Fruit fly (Drosophila melanogaster) whole organism, embryonic: ENCODE measurements around the gene CG11986.
A peak's percentile ranks its signal among the peaks of the same experiment; 100 is the strongest.

Experiments
- ATbp ChIP-seq: fragments of 200-800 bp; sonication (Bioruptor generic); optimal IDR thresholded peaks from 2 replicates; lab custom pipeline; 2017; ENCODE audit warnings: missing biosample characterization, mild to moderate bottlenecking, missing genetic modification characterization, missing genetic modification reagents
- Atf3 ChIP-seq: fragments of 200-800 bp; sonication (Bioruptor generic); optimal IDR thresholded peaks from 3 replicates; lab custom pipeline; 2016; ENCODE audit warnings: missing biosample characterization, missing genetic modification characterization
- CG10321 ChIP-seq: fragments of 200-800 bp; sonication (Bioruptor generic); IDR thresholded peaks from 2 replicates; pipeline ENCODE4 v1.3.6; 2022; ENCODE audit warnings: missing biosample characterization, missing genetic modification characterization
- CG10462 ChIP-seq: fragments of 200-800 bp; sonication (Bioruptor generic); optimal IDR thresholded peaks from 2 replicates; lab custom pipeline; 2016; ENCODE audit warnings: missing biosample characterization, missing genetic modification characterization
- CG10543 ChIP-seq: fragments of 200-800 bp; sonication (Bioruptor generic); optimal IDR thresholded peaks from 3 replicates; lab custom pipeline; 2017; ENCODE audit warnings: missing biosample characterization, mild to moderate bottlenecking, missing genetic modification characterization, moderate library complexity
- CG12219 ChIP-seq: fragments of 200-800 bp; sonication (Bioruptor generic); optimal IDR thresholded peaks from 3 replicates; lab custom pipeline; 2018; ENCODE audit warnings: missing biosample characterization, mild to moderate bottlenecking, missing genetic modification characterization
- CG12236 ChIP-seq: fragments of 200-800 bp; sonication (Bioruptor generic); optimal IDR thresholded peaks from 2 replicates; lab custom pipeline; 2016; ENCODE audit warnings: missing biosample characterization, missing genetic modification characterization
- CG12659 ChIP-seq: fragments of 200-800 bp; sonication (Bioruptor generic); optimal IDR thresholded peaks from 3 replicates; lab custom pipeline; 2017; ENCODE audit warnings: mild to moderate bottlenecking, missing biosample characterization, missing genetic modification reagents, missing genetic modification characterization
- CG13296 ChIP-seq: fragments of 200-800 bp; sonication (Bioruptor generic); optimal IDR thresholded peaks from 3 replicates; lab custom pipeline; 2018; ENCODE audit warnings: missing biosample characterization, mild to moderate bottlenecking, missing genetic modification characterization
- CG13624 ChIP-seq: fragments of 200-800 bp; sonication (Bioruptor generic); optimal IDR thresholded peaks from 2 replicates; lab custom pipeline; 2016; ENCODE audit warnings: missing biosample characterization, missing genetic modification characterization
- CG13775 ChIP-seq: fragments of 200-800 bp; sonication (Bioruptor generic); optimal IDR thresholded peaks from 3 replicates; lab custom pipeline; 2017; ENCODE audit warnings: missing biosample characterization, mild to moderate bottlenecking, missing genetic modification characterization
- CG15269 ChIP-seq: fragments of 200-800 bp; sonication (Bioruptor generic); optimal IDR thresholded peaks from 2 replicates; lab custom pipeline; 2018; ENCODE audit warnings: missing biosample characterization, mild to moderate bottlenecking, missing genetic modification characterization, moderate library complexity
- CG18011 ChIP-seq: fragments of 200-800 bp; sonication (Bioruptor generic); optimal IDR thresholded peaks from 2 replicates; lab custom pipeline; 2017; ENCODE audit warnings: missing biosample characterization, missing genetic modification characterization, mild to moderate bottlenecking, moderate library complexity, missing genotype
- CG18764 ChIP-seq: fragments of 200-800 bp; sonication (Bioruptor generic); optimal IDR thresholded peaks from 3 replicates; lab custom pipeline; 2016; ENCODE audit warnings: missing biosample characterization, missing genetic modification characterization
- CG31365 ChIP-seq: fragments of 200-800 bp; sonication (Bioruptor generic); optimal IDR thresholded peaks from 2 replicates; lab custom pipeline; 2018; ENCODE audit warnings: missing biosample characterization, mild to moderate bottlenecking, missing genetic modification characterization
- CG4854 ChIP-seq: fragments of 200-800 bp; sonication (Bioruptor generic); optimal IDR thresholded peaks from 2 replicates; lab custom pipeline; 2016; ENCODE audit warnings: missing biosample characterization, missing genetic modification characterization, inconsistent platforms
- CG7786 ChIP-seq: fragments of 200-800 bp; sonication (Bioruptor generic); optimal IDR thresholded peaks from 2 replicates; lab custom pipeline; 2016; ENCODE audit warnings: missing biosample characterization, missing genetic modification characterization
- CG7928 ChIP-seq: fragments of 200-800 bp; sonication (Bioruptor generic); optimal IDR thresholded peaks from 2 replicates; lab custom pipeline; 2017; ENCODE audit warnings: missing biosample characterization, mild to moderate bottlenecking, missing genetic modification characterization
- CG8281 ChIP-seq: fragments of 200-800 bp; sonication (Bioruptor generic); optimal IDR thresholded peaks from 2 replicates; lab custom pipeline; 2018; ENCODE audit warnings: missing biosample characterization, mild to moderate bottlenecking, missing genetic modification characterization, moderate library complexity
- CG9215 ChIP-seq: fragments of 200-800 bp; sonication (Bioruptor generic); IDR thresholded peaks from 2 replicates; pipeline ENCODE4 v1.3.6; 2022; ENCODE audit warnings: missing biosample characterization, missing genetic modification characterization
- CG9797 ChIP-seq: fragments of 200-800 bp; sonication (Bioruptor generic); optimal IDR thresholded peaks from 3 replicates; lab custom pipeline; 2018; ENCODE audit warnings: missing biosample characterization, mild to moderate bottlenecking, missing genetic modification characterization
- CHES-1-like ChIP-seq: fragments of 200-800 bp; sonication (Bioruptor generic); optimal IDR thresholded peaks from 2 replicates; lab custom pipeline; 2016; ENCODE audit warnings: missing biosample characterization, missing genetic modification characterization
- Fer3 ChIP-seq: fragments of 200-800 bp; sonication (Bioruptor generic); optimal IDR thresholded peaks from 2 replicates; lab custom pipeline; 2018; ENCODE audit warnings: missing biosample characterization, mild to moderate bottlenecking, missing genetic modification characterization, moderate library complexity
- H2.0 ChIP-seq: fragments of 200-800 bp; sonication (Bioruptor generic); IDR thresholded peaks from 2 replicates; pipeline ENCODE4 v1.3.6; 2022; ENCODE audit warnings: missing biosample characterization, missing genetic modification characterization
- HHEX ChIP-seq: fragments of 200-800 bp; sonication (Bioruptor generic); optimal IDR thresholded peaks from 3 replicates; lab custom pipeline; 2017; ENCODE audit warnings: missing biosample characterization, mild to moderate bottlenecking, missing genetic modification characterization, missing genetic modification reagents
- Hey ChIP-seq: fragments of 200-800 bp; sonication (Bioruptor generic); optimal IDR thresholded peaks from 3 replicates; lab custom pipeline; 2018; ENCODE audit warnings: missing biosample characterization, mild to moderate bottlenecking, missing genetic modification characterization
- Hr51 ChIP-seq, 2 experiments: fragments of 200-800 bp; sonication (Bioruptor generic); optimal IDR thresholded peaks; 2 replicates in 1 of 2; 3 replicates in 1 of 2; lab custom pipeline; 2016 to 2018; ENCODE audit warnings: missing biosample characterization in 2 of 2, missing genetic modification characterization in 2 of 2, mild to moderate bottlenecking in 1 of 2, moderate library complexity in 1 of 2
- Jarid2 ChIP-seq: fragments of 200-800 bp; sonication (Bioruptor generic); optimal IDR thresholded peaks from 3 replicates; lab custom pipeline; 2017; ENCODE audit warnings: mild to moderate bottlenecking, missing biosample characterization, missing genetic modification reagents, missing genetic modification characterization
- Max ChIP-seq: fragments of 200-800 bp; sonication (Bioruptor generic); optimal IDR thresholded peaks from 2 replicates; lab custom pipeline; 2016; ENCODE audit warnings: missing biosample characterization, mild to moderate bottlenecking, missing genetic modification characterization
- NfI ChIP-seq: fragments of 200-800 bp; sonication (Bioruptor generic); optimal IDR thresholded peaks from 3 replicates; lab custom pipeline; 2018; ENCODE audit warnings: missing biosample characterization, mild to moderate bottlenecking, missing genetic modification characterization, moderate library complexity
- Pdp1 ChIP-seq, 2 experiments: fragments of 200-800 bp; sonication (Bioruptor generic); optimal IDR thresholded peaks; 3 replicates each; lab custom pipeline; 2016; ENCODE audit warnings: missing biosample characterization in 2 of 2, missing genetic modification characterization in 2 of 2, mild to moderate bottlenecking in 1 of 2, moderate library complexity in 1 of 2
- Poxn ChIP-seq: fragments of 200-800 bp; sonication (Bioruptor generic); IDR thresholded peaks from 2 replicates; pipeline ENCODE4 v1.3.6; 2022; ENCODE audit warnings: missing biosample characterization, missing genetic modification characterization
- Ravus ChIP-seq: fragments of 200-800 bp; sonication (Bioruptor generic); IDR thresholded peaks from 2 replicates; pipeline ENCODE4 v1.3.6; 2022; ENCODE audit warnings: missing biosample characterization, missing genetic modification characterization
- Sin3A ChIP-seq: fragments of >200 bp; optimal IDR thresholded peaks from 2 replicates; lab custom pipeline; 2018
- Stat92E ChIP-seq, 3 experiments: fragments of >200 bp in 2 of 3; fragments of 200-800 bp in 1 of 3; sonication (Bioruptor generic) in 1 of 3; optimal IDR thresholded peaks; 2 replicates each; lab custom pipeline; 2017 to 2019; ENCODE audit warnings: missing biosample characterization in 3 of 3, missing genetic modification characterization in 3 of 3, mild to moderate bottlenecking in 1 of 3, moderate library complexity in 1 of 3
- Taf1 ChIP-seq: fragments of 200-800 bp; sonication (Bioruptor generic); IDR thresholded peaks from 2 replicates; pipeline ENCODE4 v1.3.6; 2022; ENCODE audit warnings: missing biosample characterization, missing genetic modification characterization
- aop ChIP-seq: fragments of 200-800 bp; sonication (Bioruptor generic); IDR thresholded peaks from 2 replicates; pipeline ENCODE4 v1.3.6; 2022; ENCODE audit warnings: missing biosample characterization, missing genetic modification characterization
- esg ChIP-seq: fragments of 200-800 bp; sonication (Bioruptor generic); conservative IDR thresholded peaks from 2 replicates; pipeline ENCODE4 v1.3.6; 2022; ENCODE audit warnings: missing biosample characterization, missing genetic modification characterization
- fd102C ChIP-seq: fragments of 200-800 bp; sonication (Bioruptor generic); optimal IDR thresholded peaks from 2 replicates; lab custom pipeline; 2018; ENCODE audit warnings: missing biosample characterization, mild to moderate bottlenecking, missing genetic modification characterization, moderate library complexity
- gsb-n ChIP-seq: fragments of 200-800 bp; sonication (Bioruptor generic); optimal IDR thresholded peaks from 3 replicates; lab custom pipeline; 2018; ENCODE audit warnings: missing biosample characterization, mild to moderate bottlenecking, missing genetic modification characterization
- kni ChIP-seq: fragments of 200-800 bp; sonication (Bioruptor generic); optimal IDR thresholded peaks from 3 replicates; lab custom pipeline; 2017; ENCODE audit warnings: mild to moderate bottlenecking, missing biosample characterization, missing genetic modification reagents, missing genetic modification characterization
- mirr ChIP-seq: fragments of 200-800 bp; sonication (Bioruptor generic); optimal IDR thresholded peaks from 3 replicates; lab custom pipeline; 2018; ENCODE audit warnings: missing biosample characterization, mild to moderate bottlenecking, missing genetic modification characterization
- otp ChIP-seq: fragments of 200-800 bp; sonication (Bioruptor generic); IDR thresholded peaks from 3 replicates; pipeline ENCODE4, ENCODE4 v1.3.6; 2022; ENCODE audit warnings: missing biosample characterization, missing genetic modification characterization
- p53 ChIP-seq: fragments of 200-800 bp; sonication (Bioruptor generic); optimal IDR thresholded peaks from 2 replicates; lab custom pipeline; 2016; ENCODE audit warnings: missing biosample characterization, missing genetic modification characterization
- pita ChIP-seq: fragments of 200-800 bp; sonication (Bioruptor generic); optimal IDR thresholded peaks from 2 replicates; lab custom pipeline; 2017; ENCODE audit warnings: missing biosample characterization, mild to moderate bottlenecking, missing genetic modification characterization
- psq ChIP-seq: fragments of 200-800 bp; sonication (Bioruptor generic); optimal IDR thresholded peaks from 2 replicates; lab custom pipeline; 2017; ENCODE audit warnings: missing biosample characterization, missing genetic modification characterization
- row ChIP-seq: fragments of 200-800 bp; sonication (Bioruptor generic); IDR thresholded peaks from 3 replicates; pipeline ENCODE4 v1.3.6; 2022; ENCODE audit warnings: missing biosample characterization, missing genetic modification characterization
- sug ChIP-seq: fragments of 200-800 bp; optimal IDR thresholded peaks from 2 replicates; lab custom pipeline; 2019; ENCODE audit warnings: missing biosample characterization, mild to moderate bottlenecking, missing genetic modification characterization, moderate library complexity
- tio ChIP-seq: fragments of 200-800 bp; sonication (Bioruptor generic); optimal IDR thresholded peaks from 2 replicates; lab custom pipeline; 2017; ENCODE audit warnings: missing biosample characterization, missing genetic modification characterization, inconsistent platforms
- vvl ChIP-seq: fragments of 200-800 bp; sonication (Bioruptor generic); IDR thresholded peaks from 2 replicates; pipeline ENCODE4 v1.3.6; 2022; ENCODE audit warnings: missing biosample characterization, missing genetic modification characterization
- zfh2 ChIP-seq: fragments of 200-800 bp; sonication (Bioruptor generic); optimal IDR thresholded peaks from 2 replicates; lab custom pipeline; 2016; ENCODE audit warnings: missing biosample characterization, missing genetic modification characterization

The CG11986 gene

DNA sequence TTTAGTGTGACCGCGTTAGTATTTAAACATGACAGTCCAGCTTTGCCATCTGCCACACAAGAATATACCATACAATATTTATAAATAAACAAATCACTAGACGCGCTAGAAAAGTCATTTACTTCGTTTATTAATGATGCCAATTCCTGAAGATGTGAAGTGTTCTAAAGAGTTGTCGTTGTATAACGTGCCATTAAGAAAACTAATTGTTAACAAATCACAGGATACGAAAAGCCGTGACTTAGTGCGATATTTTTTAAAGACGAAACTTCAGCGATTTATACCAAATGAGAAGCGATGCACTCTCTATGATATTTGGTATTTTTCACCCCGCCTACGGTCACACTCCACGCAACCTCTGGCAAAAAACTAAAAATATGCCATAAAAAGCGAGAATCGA lies 24.2 kb downstream of the CG11986 start, which contains the start of gene neur (continued):
- TF ChIP-seq fd102C (no peak), kni (GFP tag; lab: Kevin White, UChicago) (no peak), Jarid2 (GFP tag; lab: Kevin White, UChicago) (no peak), H2.0 (no peak), Max (GFP tag; lab: Kevin White, UChicago) (peak; percentile 58), CG12219 (GFP tag; lab: Kevin White, UChicago) (no peak), CG18764 (no peak), tio (GFP tag; lab: Kevin White, UChicago) (no peak), Ravus (GFP tag; lab: Robert Waterston, UW) (no peak), CG7928 (GFP tag; lab: Kevin White, UChicago) (no peak), CG8281 (tag; lab: Kevin White, UChicago) (no peak), Atf3 (GFP tag; lab: Kevin White, UChicago) (no peak), mirr (GFP tag; lab: Kevin White, UChicago) (no peak), esg (GFP tag; lab: Robert Waterston, UW) (no peak), otp (no peak), CHES-1-like (GFP tag; lab: Kevin White, UChicago) (peak; percentile 21), Pdp1 (GFP tag; optimal IDR thresholded peaks at IDR 0.05; lab: Kevin White, UChicago) (peak in 1 of 2 experiments; percentile 47), CG13296 (GFP tag; lab: Kevin White, UChicago) (no peak), vvl (GFP tag; lab: Robert Waterston, UW) (no peak; the same call in 1 of the 2 replicates), CG31365 (tag; lab: Kevin White, UChicago) (no peak), CG10543 (no peak), row (GFP tag; lab: Robert Waterston, UW) (peak; percentile 77), CG18011 (no peak), NfI (peak; percentile 40), CG4854 (GFP tag; lab: Kevin White, UChicago) (peak; percentile 35), Poxn (GFP tag; lab: Robert Waterston, UW) (no peak), CG9797 (GFP tag; lab: Kevin White, UChicago) (peak; percentile 88), Hr51 (GFP tag; optimal IDR thresholded peaks at IDR 0.05; lab: Kevin White, UChicago) (no peak), Taf1 (GFP tag; lab: Robert Waterston, UW) (no peak), zfh2 (peak; percentile 18), Stat92E (GFP tag; optimal IDR thresholded peaks at IDR 0.05; lab: Kevin White, UChicago) (no peak), Hey (no peak), pita (GFP tag; lab: Kevin White, UChicago) (no peak), CG12236 (no peak), CG13775 (GFP tag; lab: Kevin White, UChicago) (peak; percentile 28), p53 (GFP tag; lab: Kevin White, UChicago) (no peak), sug (tag; lab: Kevin White, UChicago) (peak; percentile 59), CG12659 (GFP tag; lab: Kevin White, UChicago) (peak; percentile 78), Fer3 (tag; lab: Kevin White, UChicago) (no peak), CG13624 (GFP tag; lab: Kevin White, UChicago) (no peak), CG7786 (GFP tag; lab: Kevin White, UChicago) (no peak), CG15269 (no peak), gsb-n (tag; lab: Kevin White, UChicago) (peak; percentile 31), CG9215 (0 out of 2 replicates have a peak, but pooled peaks have one; percentile 8), Sin3A (lab: Kevin White, UChicago) (peak; percentile 88), aop (GFP tag; lab: Robert Waterston, UW) (no peak), ATbp (GFP tag; lab: Kevin White, UChicago) (no peak), CG10321 (GFP tag; lab: Robert Waterston, UW) (no peak), CG10462 (GFP tag; lab: Kevin White, UChicago) (no peak), psq (GFP tag; lab: Kevin White, UChicago) (no peak), HHEX (GFP tag; lab: Kevin White, UChicago) (no peak)
